Worm (Caenorhabditis elegans) whole organism, young adult: ENCODE data around the gene Y48B6A.5.
"Not testable (repeated sequence)": the region's sequence is repeated elsewhere in the genome, so short reads cannot be mapped to it uniquely, and the experiment has no call there.

Experiments
- B0019.2 ChIP-seq: fragments of 200-800 bp; sonication (Bioruptor generic); conservative IDR thresholded peaks from 2 replicates; pipeline ENCODE4 v1.3.6; 2022; ENCODE audit warnings: missing genetic modification reagents, missing genetic modification characterization, missing compliant biosample characterization
- C06A6.2 ChIP-seq: fragments of 200-800 bp; sonication (Bioruptor generic); conservative IDR thresholded peaks from 2 replicates; pipeline ENCODE4 v1.3.6; 2022; ENCODE audit warnings: missing genetic modification characterization, missing compliant biosample characterization
- D2030.7 ChIP-seq: fragments of 200-800 bp; sonication (Bioruptor generic); IDR thresholded peaks from 2 replicates; pipeline ENCODE4 v1.3.6; 2022; ENCODE audit warnings: missing genetic modification reagents, missing genetic modification characterization, missing compliant biosample characterization
- F10E7.11 ChIP-seq: sonication (generic microtip); optimal IDR thresholded peaks from 2 replicates; lab custom pipeline; 2017; ENCODE audit warnings: mild to moderate bottlenecking, missing genetic modification characterization, moderate library complexity, missing compliant biosample characterization
- F33H1.4 ChIP-seq: fragments of 200-800 bp; sonication (Bioruptor generic); IDR thresholded peaks from 2 replicates; pipeline ENCODE4 v1.3.6; 2022; ENCODE audit warnings: missing genetic modification reagents, missing genetic modification characterization, missing compliant biosample characterization
- F37B4.10 ChIP-seq: fragments of 200-800 bp; sonication (Bioruptor generic); IDR thresholded peaks from 2 replicates; pipeline ENCODE4 v1.3.6; 2022; ENCODE audit warnings: missing genetic modification characterization, missing compliant biosample characterization
- F49E8.2 ChIP-seq: sonication (generic microtip); optimal IDR thresholded peaks from 3 replicates; lab custom pipeline; 2017; ENCODE audit warnings: missing genetic modification characterization, mild to moderate bottlenecking, missing compliant biosample characterization, antibody characterized with exemption, moderate library complexity; ENCODE audit not compliant: insufficient read depth
- K11D2.4 ChIP-seq: fragments of 200-800 bp; sonication (Bioruptor generic); IDR thresholded peaks from 2 replicates; pipeline ENCODE4 v1.3.6; 2022; ENCODE audit warnings: missing genetic modification reagents, missing genetic modification characterization, missing compliant biosample characterization
- Y53G8AR.9 ChIP-seq: fragments of 200-800 bp; sonication (Bioruptor generic); conservative IDR thresholded peaks from 2 replicates; pipeline ENCODE4 v1.3.6; 2022; ENCODE audit warnings: missing genetic modification reagents, missing genetic modification characterization, missing compliant biosample characterization
- Y56A3A.18 ChIP-seq: fragments of 200-800 bp; sonication (Bioruptor generic); IDR thresholded peaks from 2 replicates; pipeline ENCODE4 v1.3.6; 2022; ENCODE audit warnings: missing genetic modification reagents, missing genetic modification characterization, missing compliant biosample characterization
- Y79H2A.3 ChIP-seq: fragments of 200-800 bp; sonication (Bioruptor generic); conservative IDR thresholded peaks from 2 replicates; pipeline ENCODE4 v1.3.6; 2022; ENCODE audit warnings: missing genetic modification reagents, missing genetic modification characterization, missing compliant biosample characterization
- Y95B8A.8 ChIP-seq: fragments of 200-800 bp; sonication (Bioruptor generic); IDR thresholded peaks from 2 replicates; pipeline ENCODE4 v1.3.6; 2022; ENCODE audit warnings: missing genetic modification reagents, missing genetic modification characterization, missing compliant biosample characterization
- athp-1 ChIP-seq: sonication (generic microtip); optimal IDR thresholded peaks from 2 replicates; lab custom pipeline; 2017; ENCODE audit warnings: mild to moderate bottlenecking, missing genetic modification characterization, missing compliant biosample characterization
- attf-3 ChIP-seq: fragments of 200-800 bp; sonication (Bioruptor generic); conservative IDR thresholded peaks from 2 replicates; pipeline ENCODE4 v1.3.6; 2022; ENCODE audit warnings: missing genetic modification reagents, missing genetic modification characterization, missing compliant biosample characterization
- attf-5 ChIP-seq: fragments of 200-800 bp; sonication (Bioruptor generic); optimal IDR thresholded peaks from 2 replicates; lab custom pipeline; 2018; ENCODE audit warnings: mild to moderate bottlenecking, missing genetic modification characterization, missing compliant biosample characterization
- bed-2 ChIP-seq: fragments of 200-800 bp; sonication (Bioruptor generic); IDR thresholded peaks from 2 replicates; pipeline ENCODE4 v1.3.6; 2022; ENCODE audit warnings: missing genetic modification reagents, missing genetic modification characterization, missing compliant biosample characterization
- cebp-1 ChIP-seq, 2 experiments: fragments of 200-800 bp in 1 of 2; sonication (Bioruptor generic) in 1 of 2; sonication (generic microtip) in 1 of 2; IDR thresholded peaks in 1 of 2; optimal IDR thresholded peaks in 1 of 2; 2 replicates each; pipeline versions ENCODE4 v1.3.6 to Lab custom; 2017 to 2022; ENCODE audit warnings: missing compliant biosample characterization in 2 of 2, missing genetic modification characterization in 2 of 2, mild to moderate bottlenecking in 1 of 2, missing genetic modification reagents in 1 of 2, moderate library complexity in 1 of 2
- ceh-100 ChIP-seq: fragments of 200-800 bp; sonication (Bioruptor generic); IDR thresholded peaks from 2 replicates; pipeline ENCODE4 v1.3.6; 2022; ENCODE audit warnings: missing genetic modification reagents, missing genetic modification characterization, missing compliant biosample characterization
- die-1 ChIP-seq: sonication (generic microtip); optimal IDR thresholded peaks from 2 replicates; lab custom pipeline; 2016; ENCODE audit warnings: missing genotype, mild to moderate bottlenecking, missing genetic modification characterization, missing compliant biosample characterization
- dox-1 ChIP-seq: fragments of 200-800 bp; sonication (Bioruptor generic); IDR thresholded peaks from 2 replicates; pipeline ENCODE4 v1.3.6; 2022; ENCODE audit warnings: missing genetic modification reagents, missing genetic modification characterization, missing compliant biosample characterization
- egl-44 ChIP-seq: fragments of 200-800 bp; sonication (Bioruptor generic); IDR thresholded peaks from 2 replicates; pipeline ENCODE4 v1.3.6; 2022; ENCODE audit warnings: missing genetic modification reagents, missing genetic modification characterization, missing compliant biosample characterization
- egrh-3 ChIP-seq: fragments of 200-800 bp; sonication (Bioruptor generic); IDR thresholded peaks from 2 replicates; pipeline ENCODE4 v1.3.6; 2022; ENCODE audit warnings: missing genetic modification reagents, missing genetic modification characterization, missing compliant biosample characterization
- ekl-4 ChIP-seq: fragments of 200-800 bp; sonication (Bioruptor generic); IDR thresholded peaks from 2 replicates; pipeline ENCODE4 v1.3.6; 2022; ENCODE audit warnings: missing genetic modification reagents, missing genetic modification characterization, missing compliant biosample characterization
- hmg-1.2 ChIP-seq: fragments of 200-800 bp; sonication (Bioruptor generic); IDR thresholded peaks from 2 replicates; pipeline ENCODE4 v1.3.6; 2022; ENCODE audit warnings: missing genetic modification reagents, missing genetic modification characterization, missing compliant biosample characterization
- hsf-1 ChIP-seq: fragments of 200-800 bp; sonication (Bioruptor generic); IDR thresholded peaks from 2 replicates; pipeline ENCODE4 v1.3.6; 2022; ENCODE audit warnings: missing genetic modification reagents, missing genetic modification characterization, missing compliant biosample characterization
- lin-35 ChIP-seq, 3 experiments: fragments of 150-350 bp in 2 of 3; sonication (generic microtip) in 1 of 3; optimal IDR thresholded peaks; 2 replicates each; lab custom pipeline; 2014 to 2018; ENCODE audit warnings: missing biosample characterization in 3 of 3, missing genetic modification characterization in 3 of 3, missing genetic modification reagents in 3 of 3
- lin-40 ChIP-seq: sonication (generic microtip); optimal IDR thresholded peaks from 2 replicates; lab custom pipeline; 2016; ENCODE audit warnings: missing genetic modification characterization, mild to moderate bottlenecking, missing compliant biosample characterization, missing genotype, missing genetic modification reagents
- lir-1 ChIP-seq: fragments of 200-800 bp; sonication (Bioruptor generic); conservative IDR thresholded peaks from 2 replicates; pipeline ENCODE4 v1.3.6; 2022; ENCODE audit warnings: missing genetic modification reagents, missing genetic modification characterization, missing compliant biosample characterization
- madf-10 ChIP-seq: sonication (generic microtip); optimal IDR thresholded peaks from 2 replicates; lab custom pipeline; 2016; ENCODE audit warnings: mild to moderate bottlenecking, missing genetic modification characterization, missing compliant biosample characterization
- madf-3 ChIP-seq: fragments of 200-800 bp; sonication (Bioruptor generic); IDR thresholded peaks from 2 replicates; pipeline ENCODE4 v1.3.6; 2022; ENCODE audit warnings: missing genetic modification reagents, missing genetic modification characterization, missing compliant biosample characterization
- madf-6 ChIP-seq: fragments of 200-800 bp; sonication (Bioruptor generic); IDR thresholded peaks from 2 replicates; pipeline ENCODE4 v1.3.6; 2022; ENCODE audit warnings: missing genetic modification reagents, missing genetic modification characterization, missing compliant biosample characterization
- mcd-1 ChIP-seq: fragments of 200-800 bp; sonication (Bioruptor generic); IDR thresholded peaks from 2 replicates; pipeline ENCODE4 v1.3.6; 2022; ENCODE audit warnings: missing genetic modification reagents, missing genetic modification characterization, missing compliant biosample characterization
- nfyb-1 ChIP-seq: fragments of 200-800 bp; sonication (Bioruptor generic); IDR thresholded peaks from 2 replicates; pipeline ENCODE4 v1.3.6; 2022; ENCODE audit warnings: missing genetic modification reagents, missing genetic modification characterization, missing compliant biosample characterization
- nhr-80 ChIP-seq: sonication (generic microtip); optimal IDR thresholded peaks from 2 replicates; lab custom pipeline; 2016; ENCODE audit warnings: missing genetic modification characterization, missing compliant biosample characterization
- pbrm-1 ChIP-seq: fragments of 200-800 bp; sonication (Bioruptor generic); IDR thresholded peaks from 2 replicates; pipeline ENCODE4 v1.3.6; 2022; ENCODE audit warnings: missing genetic modification reagents, missing genetic modification characterization, missing compliant biosample characterization
- rcor-1 ChIP-seq: fragments of 200-800 bp; sonication (Bioruptor generic); IDR thresholded peaks from 2 replicates; pipeline ENCODE4 v1.3.6; 2022; ENCODE audit warnings: missing genetic modification reagents, missing genetic modification characterization, missing compliant biosample characterization
- rpc-1 ChIP-seq, 2 experiments: fragments of 150-350 bp in 1 of 2; sonication (generic microtip) in 1 of 2; optimal IDR thresholded peaks; 2 replicates each; lab custom pipeline; 2014 to 2018; ENCODE audit warnings: missing biosample characterization in 1 of 2, missing genetic modification characterization in 1 of 2, missing genetic modification reagents in 1 of 2, missing genotype in 1 of 2
- snpc-4 ChIP-seq, 5 experiments: fragments of 150-350 bp in 1 of 5; sonication (generic microtip) in 4 of 5; optimal IDR thresholded peaks; 2 replicates each; lab custom pipeline; 2014 to 2018; ENCODE audit warnings: missing genetic modification characterization in 5 of 5, missing biosample characterization in 3 of 5, antibody characterized with exemption in 2 of 5, mild to moderate bottlenecking in 2 of 5, missing compliant biosample characterization in 2 of 5, missing genotype in 2 of 5, moderate library complexity in 2 of 5, missing genetic modification reagents in 1 of 5
- unc-62 ChIP-seq: fragments of 150-350 bp; optimal IDR thresholded peaks from 2 replicates; lab custom pipeline; 2014; ENCODE audit warnings: missing biosample characterization, missing genetic modification reagents, missing genetic modification characterization
- ztf-18 ChIP-seq: sonication (generic microtip); optimal IDR thresholded peaks from 2 replicates; lab custom pipeline; 2016; ENCODE audit warnings: missing genotype, mild to moderate bottlenecking, missing genetic modification characterization, missing compliant biosample characterization
- ztf-28 ChIP-seq: fragments of 200-800 bp; sonication (Bioruptor generic); IDR thresholded peaks from 2 replicates; pipeline ENCODE4 v1.3.6; 2022; ENCODE audit warnings: missing genetic modification reagents, missing genetic modification characterization, missing compliant biosample characterization
- ztf-6 ChIP-seq: fragments of 200-800 bp; sonication (Bioruptor generic); IDR thresholded peaks from 2 replicates; pipeline ENCODE4 v1.3.6; 2022; ENCODE audit warnings: missing genetic modification reagents, missing genetic modification characterization, missing compliant biosample characterization

Y48B6A.5 gene

DNA sequence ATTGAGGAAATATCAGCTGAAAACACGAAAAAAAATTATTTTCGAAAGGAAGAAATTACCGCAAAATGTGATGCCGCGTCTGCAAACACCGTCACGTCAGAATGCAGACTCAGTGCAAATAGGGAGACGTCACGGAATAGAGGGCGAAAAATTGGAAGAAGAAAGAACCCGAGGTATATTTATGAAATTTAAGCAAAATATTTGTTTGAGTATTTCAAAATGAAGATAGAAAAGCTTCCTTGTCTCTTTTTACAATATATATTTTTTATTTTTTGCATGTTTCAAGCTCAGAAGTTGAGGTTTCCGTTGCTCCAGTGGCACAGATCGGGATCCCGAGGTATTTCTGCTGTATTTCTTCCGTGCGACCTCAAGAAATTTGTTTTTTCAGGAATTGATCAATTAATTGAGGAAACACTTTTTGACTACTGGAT is 31.1 kb downstream of the Y48B6A.5 start, which contains the start of gene W03H9.2 (continued):
- no peak for TF ChIP-seq ztf-6
- peak; percentile 96 for TF ChIP-seq ceh-100 (GFP tag; lab: Robert Waterston, UW)
- TF ChIP-seq F10E7.11 (tag; lab: Kevin White, UChicago), result no peak
- peak; percentile 60 for TF ChIP-seq ztf-18 (tag; lab: Kevin White, UChicago)
- TF ChIP-seq Y79H2A.3 (GFP tag; lab: Robert Waterston, UW), result no peak
- no peak for TF ChIP-seq unc-62
- no peak for TF ChIP-seq F37B4.10 (GFP tag; lab: Robert Waterston, UW)
- no peak for TF ChIP-seq die-1

DNA sequence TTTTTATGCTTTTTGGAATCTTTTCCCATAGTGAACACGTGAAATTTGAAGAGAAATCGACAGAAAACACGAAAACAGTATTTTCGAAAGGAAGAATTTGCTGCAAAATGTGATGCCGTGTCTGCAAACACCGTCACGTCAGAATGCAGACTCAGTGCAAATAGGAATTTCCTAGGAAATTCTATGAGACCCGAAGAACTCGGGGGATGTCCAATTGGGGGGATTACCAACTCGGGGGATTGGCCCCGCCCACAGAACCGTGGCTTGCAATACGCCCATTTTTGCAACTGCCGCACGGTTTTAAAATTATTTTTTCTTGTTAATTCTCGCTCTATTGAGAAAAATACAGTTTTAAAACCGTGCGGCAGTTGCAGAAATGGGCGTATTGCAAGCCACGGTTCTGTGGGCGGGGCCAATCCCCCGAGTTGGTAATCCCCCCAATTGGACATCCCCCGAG is 32.9 kb downstream of the Y48B6A.5 start, which contains the start of gene cacn-1:
Gene cacn-1 (minus strand): TSS at position 51 of the 457 bp plus-strand sequence.
- TF ChIP-seq ztf-28 (GFP tag; lab: Robert Waterston, UW) (peak; percentile 67; the same call in 1 of the 2 replicates), athp-1 (tag; lab: Kevin White, UChicago) (peak; percentile 20), egl-44 (GFP tag; lab: Robert Waterston, UW) (peak; percentile 19; the same call in 1 of the 2 replicates), bed-2 (GFP tag; lab: Robert Waterston, UW) (0 out of 2 replicates have a peak, but pooled peaks have one; percentile 30), Y95B8A.8 (GFP tag; lab: Robert Waterston, UW) (peak; percentile 29; the same call in 1 of the 2 replicates), rpc-1 (optimal IDR thresholded peaks at IDR 0.05; lab: Kevin White, UChicago) (peak; percentile 3), ceh-100 (GFP tag; lab: Robert Waterston, UW) (peak; percentile 93), lin-35 (GFP tag; optimal IDR thresholded peaks at IDR 0.05; lab: Kevin White, UChicago) (peak in 1 of 3 experiments; percentile 24), Y56A3A.18 (0 out of 2 replicates have a peak, but pooled peaks have one; percentile 46), madf-10 (peak; percentile 39), snpc-4 (tag; optimal IDR thresholded peaks at IDR 0.05; lab: Kevin White, UChicago) (peak in 2 of 4 experiments; percentile 35 to 41), K11D2.4 (GFP tag; lab: Robert Waterston, UW) (peak; percentile 67), lin-40 (tag; lab: Kevin White, UChicago) (peak; percentile 71), cebp-1 (GFP tag; IDR thresholded peaks at IDR 0.05; lab: Robert Waterston, UW) (0 out of 2 replicates have a peak, but pooled peaks have one; percentile 50), cebp-1 (tag; optimal IDR thresholded peaks at IDR 0.05; lab: Kevin White, UChicago) (peak; percentile 73), mcd-1 (GFP tag; lab: Robert Waterston, UW) (peak; percentile 90), D2030.7 (GFP tag; lab: Robert Waterston, UW) (peak; percentile 47; the same call in 1 of the 2 replicates), B0019.2 (GFP tag; lab: Robert Waterston, UW) (0 out of 2 replicates have a peak, but pooled peaks have one; percentile 24), hsf-1 (0 out of 2 replicates have a peak, but pooled peaks have one; percentile 21), nfyb-1 (peak; percentile 85; the same call in 1 of the 2 replicates), ekl-4 (peak; percentile 69), nhr-80 (tag; lab: Kevin White, UChicago) (peak; percentile 8), F33H1.4 (0 out of 2 replicates have a peak, but pooled peaks have one; percentile 21), madf-6 (peak; percentile 34; the same call in 1 of the 2 replicates), rcor-1 (peak; percentile 38; the same call in 1 of the 2 replicates), attf-5 (GFP tag; lab: Kevin White, UChicago) (peak; percentile 37), pbrm-1 (peak; percentile 56; the same call in 1 of the 2 replicates), Y53G8AR.9 (GFP tag; lab: Robert Waterston, UW) (peak; percentile 58; the same call in 1 of the 2 replicates), F49E8.2 (tag; lab: Kevin White, UChicago) (peak; percentile 10), egrh-3 (GFP tag; lab: Robert Waterston, UW) (peak; percentile 55), dox-1 (GFP tag; lab: Robert Waterston, UW) (peak; percentile 79), C06A6.2 (GFP tag; lab: Robert Waterston, UW) (peak; percentile 84), lir-1 (GFP tag; lab: Robert Waterston, UW) (0 out of 2 replicates have a peak, but pooled peaks have one; percentile 14), attf-3 (GFP tag; lab: Robert Waterston, UW) (peak; percentile 37; the same call in 1 of the 2 replicates), hmg-1.2 (GFP tag; lab: Robert Waterston, UW) (peak; percentile 62), madf-3 (GFP tag; lab: Robert Waterston, UW) (peak; percentile 79; the same call in 1 of the 2 replicates)
- TF ChIP-seq rpc-1 (tag; optimal IDR thresholded peaks at IDR 0.05; lab: Kevin White, UChicago); snpc-4 (GFP tag; optimal IDR thresholded peaks at IDR 0.05; lab: Kevin White, UChicago): not testable (repeated sequence)
